Fruit fly (Drosophila melanogaster) whole organism, prepupa: ENCODE measurements around the gene CG44869.
A peak's percentile ranks its signal among the peaks of the same experiment; 100 is the strongest.

Source experiments
- CG10631 ChIP-seq: fragments of 200-800 bp; sonication (Bioruptor generic); optimal IDR thresholded peaks from 2 replicates; lab custom pipeline; 2016; ENCODE audit warnings: missing biosample characterization, missing genetic modification characterization
- CG10669 ChIP-seq: fragments of 200-800 bp; sonication (Bioruptor generic); optimal IDR thresholded peaks from 3 replicates; lab custom pipeline; 2018; ENCODE audit warnings: missing biosample characterization, mild to moderate bottlenecking, missing genetic modification characterization, moderate library complexity
- CG11762 ChIP-seq: fragments of 200-800 bp; sonication (Bioruptor generic); optimal IDR thresholded peaks from 3 replicates; lab custom pipeline; 2016; ENCODE audit warnings: missing biosample characterization, missing genetic modification characterization; ENCODE audit not compliant: insufficient read depth
- CG11902 ChIP-seq: fragments of 200-800 bp; sonication (Bioruptor generic); optimal IDR thresholded peaks from 3 replicates; lab custom pipeline; 2016; ENCODE audit warnings: missing biosample characterization, missing genetic modification characterization
- CG15336 ChIP-seq: fragments of 200-800 bp; sonication (Bioruptor generic); IDR thresholded peaks from 2 replicates; pipeline ENCODE4 v1.3.6; 2022; ENCODE audit warnings: missing biosample characterization, missing genetic modification characterization
- CG1621 ChIP-seq: fragments of 200-800 bp; sonication (Bioruptor generic); optimal IDR thresholded peaks from 3 replicates; lab custom pipeline; 2018; ENCODE audit warnings: missing biosample characterization, mild to moderate bottlenecking, missing genetic modification characterization
- CG16779 ChIP-seq: fragments of 200-800 bp; sonication (Bioruptor generic); optimal IDR thresholded peaks from 3 replicates; lab custom pipeline; 2017; ENCODE audit warnings: missing biosample characterization, mild to moderate bottlenecking, missing genetic modification characterization
- CG31627 ChIP-seq: fragments of 200-800 bp; sonication (Bioruptor generic); optimal IDR thresholded peaks from 3 replicates; lab custom pipeline; 2016; ENCODE audit warnings: missing biosample characterization, missing genetic modification characterization
- CG32006 ChIP-seq: fragments of 200-800 bp; sonication (Bioruptor generic); optimal IDR thresholded peaks from 3 replicates; lab custom pipeline; 2017; ENCODE audit warnings: missing biosample characterization, mild to moderate bottlenecking, missing genetic modification characterization
- CG34406 ChIP-seq: fragments of 200-800 bp; sonication (Bioruptor generic); optimal IDR thresholded peaks from 3 replicates; lab custom pipeline; 2016; ENCODE audit warnings: missing biosample characterization, missing genetic modification characterization
- CG6163 ChIP-seq: fragments of 200-800 bp; sonication (Bioruptor generic); IDR thresholded peaks from 3 replicates; pipeline ENCODE4 v1.3.6; 2022; ENCODE audit warnings: missing biosample characterization, missing genetic modification characterization
- CG6276 ChIP-seq: fragments of 200-800 bp; sonication (Bioruptor generic); optimal IDR thresholded peaks from 2 replicates; lab custom pipeline; 2017; ENCODE audit warnings: missing biosample characterization, mild to moderate bottlenecking, missing genetic modification characterization
- CG6792 ChIP-seq: fragments of 200-800 bp; sonication (Bioruptor generic); optimal IDR thresholded peaks from 3 replicates; lab custom pipeline; 2016; ENCODE audit warnings: missing biosample characterization, missing genetic modification characterization
- CG6808 ChIP-seq: fragments of 200-800 bp; sonication (Bioruptor generic); optimal IDR thresholded peaks from 3 replicates; lab custom pipeline; 2017; ENCODE audit warnings: missing biosample characterization, missing genetic modification characterization, mild to moderate bottlenecking, moderate library complexity, missing genetic modification reagents
- CG7368 ChIP-seq: fragments of 200-800 bp; sonication (Bioruptor generic); optimal IDR thresholded peaks from 3 replicates; lab custom pipeline; 2016; ENCODE audit warnings: missing biosample characterization, missing genetic modification characterization
- CG8119 ChIP-seq: fragments of 200-800 bp; sonication (Bioruptor generic); IDR thresholded peaks from 3 replicates; pipeline ENCODE4 v1.3.6; 2022; ENCODE audit warnings: missing biosample characterization, missing genetic modification characterization
- CG8319 ChIP-seq: fragments of 200-800 bp; sonication (Bioruptor generic); optimal IDR thresholded peaks from 3 replicates; lab custom pipeline; 2016; ENCODE audit warnings: missing biosample characterization, missing genetic modification characterization
- CG8632 ChIP-seq: fragments of 200-800 bp; sonication (Bioruptor generic); optimal IDR thresholded peaks from 3 replicates; lab custom pipeline; 2016; ENCODE audit warnings: missing biosample characterization, missing genetic modification characterization
- CG9139 ChIP-seq: fragments of 200-800 bp; sonication (Bioruptor generic); optimal IDR thresholded peaks from 3 replicates; lab custom pipeline; 2017; ENCODE audit warnings: missing biosample characterization, mild to moderate bottlenecking, missing genetic modification characterization
- Eip75B ChIP-seq: fragments of 200-800 bp; sonication (Bioruptor generic); optimal IDR thresholded peaks from 3 replicates; lab custom pipeline; 2016; ENCODE audit warnings: missing biosample characterization, missing genetic modification characterization
- Eip78C ChIP-seq: fragments of 200-800 bp; sonication (Bioruptor generic); peaks from one replicate; lab custom pipeline; 2016; ENCODE audit warnings: missing biosample characterization, missing genetic modification characterization
- Ets21C ChIP-seq: fragments of 200-800 bp; sonication (Bioruptor generic); optimal IDR thresholded peaks from 3 replicates; lab custom pipeline; 2016; ENCODE audit warnings: missing biosample characterization, missing genetic modification characterization
- Gug ChIP-seq: fragments of 200-800 bp; sonication (Bioruptor generic); IDR thresholded peaks from 2 replicates; pipeline ENCODE4 v1.3.6; 2022; ENCODE audit warnings: missing biosample characterization, missing genetic modification characterization
- Hr38 ChIP-seq: sonication (Bioruptor generic); optimal IDR thresholded peaks from 2 replicates; lab custom pipeline; 2016; ENCODE audit warnings: missing biosample characterization, missing genetic modification characterization
- Hr4 ChIP-seq: fragments of 200-800 bp; sonication (Bioruptor generic); optimal IDR thresholded peaks from 3 replicates; lab custom pipeline; 2016; ENCODE audit warnings: missing biosample characterization, missing genetic modification characterization
- Lpt ChIP-seq: fragments of 200-800 bp; sonication (Bioruptor generic); optimal IDR thresholded peaks from 3 replicates; lab custom pipeline; 2016; ENCODE audit warnings: missing biosample characterization, missing genetic modification characterization
- Met ChIP-seq: fragments of 200-800 bp; sonication (Bioruptor generic); optimal IDR thresholded peaks from 3 replicates; lab custom pipeline; 2016; ENCODE audit warnings: missing biosample characterization, missing genetic modification characterization
- OdsH ChIP-seq: fragments of 200-800 bp; sonication (Bioruptor generic); optimal IDR thresholded peaks from 3 replicates; lab custom pipeline; 2016; ENCODE audit warnings: missing biosample characterization, missing genetic modification characterization
- Sox102F ChIP-seq: fragments of 200-800 bp; sonication (Bioruptor generic); optimal IDR thresholded peaks from 2 replicates; lab custom pipeline; 2016; ENCODE audit warnings: missing biosample characterization, mild to moderate bottlenecking, missing genetic modification characterization
- Sox14 ChIP-seq: fragments of 200-800 bp; sonication (Bioruptor generic); optimal IDR thresholded peaks from 3 replicates; lab custom pipeline; 2016; ENCODE audit warnings: missing biosample characterization, missing genetic modification characterization
- acj6 ChIP-seq: fragments of 200-800 bp; sonication (Bioruptor generic); optimal IDR thresholded peaks from 3 replicates; lab custom pipeline; 2016; ENCODE audit warnings: missing biosample characterization, missing genetic modification characterization
- cyc ChIP-seq: fragments of 200-800 bp; sonication (Bioruptor generic); optimal IDR thresholded peaks from 3 replicates; lab custom pipeline; 2016; ENCODE audit warnings: missing biosample characterization, missing genetic modification characterization
- dsx ChIP-seq: fragments of 200-800 bp; optimal IDR thresholded peaks from 3 replicates; lab custom pipeline; 2019; ENCODE audit warnings: missing biosample characterization, mild to moderate bottlenecking, missing genetic modification characterization, moderate library complexity; ENCODE audit not compliant: poor library complexity, severe bottlenecking
- eg ChIP-seq: fragments of 200-800 bp; sonication (Bioruptor generic); IDR thresholded peaks from 3 replicates; pipeline ENCODE4 v1.3.6; 2022; ENCODE audit warnings: missing biosample characterization, missing genetic modification characterization
- esn ChIP-seq: fragments of 200-800 bp; sonication (Bioruptor generic); optimal IDR thresholded peaks from 2 replicates; lab custom pipeline; 2016; ENCODE audit warnings: missing biosample characterization, mild to moderate bottlenecking, missing genetic modification characterization, moderate library complexity
- fd59A ChIP-seq: fragments of 200-800 bp; sonication (Bioruptor generic); optimal IDR thresholded peaks from 2 replicates; lab custom pipeline; 2017; ENCODE audit warnings: missing biosample characterization, mild to moderate bottlenecking, missing genetic modification characterization, missing genetic modification reagents
- fkh ChIP-seq: fragments of 200-800 bp; sonication (Bioruptor generic); optimal IDR thresholded peaks from 3 replicates; lab custom pipeline; 2017; ENCODE audit warnings: missing biosample characterization, mild to moderate bottlenecking, missing genetic modification characterization, moderate library complexity
- lz ChIP-seq: fragments of 200-800 bp; sonication (Bioruptor generic); optimal IDR thresholded peaks from 3 replicates; lab custom pipeline; 2016; ENCODE audit warnings: missing biosample characterization, missing genetic modification characterization
- net ChIP-seq: fragments of 200-800 bp; sonication (Bioruptor generic); optimal IDR thresholded peaks from 3 replicates; lab custom pipeline; 2016; ENCODE audit warnings: missing biosample characterization, missing genetic modification characterization
- pdm3 ChIP-seq: fragments of 200-800 bp; sonication (Bioruptor generic); optimal IDR thresholded peaks from 3 replicates; lab custom pipeline; 2016; ENCODE audit warnings: missing biosample characterization, missing genetic modification characterization
- salr ChIP-seq, 2 experiments: fragments of 200-800 bp; sonication (Bioruptor generic); optimal IDR thresholded peaks; 3 replicates each; lab custom pipeline; 2016 to 2018; ENCODE audit warnings: missing biosample characterization in 2 of 2, missing genetic modification characterization in 2 of 2, mild to moderate bottlenecking in 1 of 2
- spab ChIP-seq: fragments of 200-800 bp; sonication (Bioruptor generic); optimal IDR thresholded peaks from 2 replicates; lab custom pipeline; 2017; ENCODE audit warnings: missing biosample characterization, mild to moderate bottlenecking, missing genetic modification characterization, missing genetic modification reagents
- svp ChIP-seq: fragments of 200-800 bp; sonication (Bioruptor generic); peaks from one replicate; lab custom pipeline; 2016; ENCODE audit warnings: missing biosample characterization, missing genetic modification characterization
- topi ChIP-seq: fragments of 200-800 bp; sonication (Bioruptor generic); optimal IDR thresholded peaks from 3 replicates; lab custom pipeline; 2016; ENCODE audit warnings: missing biosample characterization, missing genetic modification characterization
- vri ChIP-seq: fragments of 200-800 bp; sonication (Bioruptor generic); optimal IDR thresholded peaks from 3 replicates; lab custom pipeline; 2016; ENCODE audit warnings: missing biosample characterization, mild to moderate bottlenecking, missing genetic modification characterization

CG44869 gene

dm6 chr2L:15414068-15414467 lies 4.1 kb downstream of the CG44869 start (continued):
- TF ChIP-seq fd59A (GFP tag; lab: Kevin White, UChicago): peak; percentile 61
- peak; percentile 73 for TF ChIP-seq Eip75B
- TF ChIP-seq CG6792 (GFP tag; lab: Kevin White, UChicago): peak; percentile 69
- peak; percentile 77 for TF ChIP-seq CG34406 (GFP tag; lab: Kevin White, UChicago)
- peak; percentile 64 for TF ChIP-seq pdm3 (GFP tag; lab: Kevin White, UChicago)
- TF ChIP-seq Hr38 (GFP tag; lab: Kevin White, UChicago): no peak
- TF ChIP-seq salr (GFP tag; optimal IDR thresholded peaks at IDR 0.05; lab: Kevin White, UChicago): peak in 1 of 2 experiments; percentile 39
- TF ChIP-seq Ets21C: peak; percentile 48
- peak; percentile 90 for TF ChIP-seq Eip78C (GFP tag; lab: Kevin White, UChicago)
- peak; percentile 53 for TF ChIP-seq CG9139 (GFP tag; lab: Kevin White, UChicago)
- TF ChIP-seq Gug (GFP tag; lab: Robert Waterston, UW): no peak
- peak; percentile 62 for TF ChIP-seq spab (GFP tag; lab: Kevin White, UChicago)
- peak; percentile 88 for TF ChIP-seq Sox102F (GFP tag; lab: Kevin White, UChicago)
- TF ChIP-seq CG10631 (GFP tag; lab: Kevin White, UChicago): peak; percentile 75
- TF ChIP-seq cyc (GFP tag; lab: Kevin White, UChicago): peak; percentile 79
- TF ChIP-seq lz: peak; percentile 78
- peak; percentile 75 for TF ChIP-seq CG6808 (GFP tag; lab: Kevin White, UChicago)

dm6 chr2L:15411858-15412257 lies 6.3 kb downstream of the CG44869 start:
- TF ChIP-seq CG10631 (GFP tag; lab: Kevin White, UChicago) (peak; percentile 3), Hr4 (GFP tag; lab: Kevin White, UChicago) (no peak), CG11902 (no peak), fd59A (GFP tag; lab: Kevin White, UChicago) (no peak), CG32006 (GFP tag; lab: Kevin White, UChicago) (peak; percentile 34), eg (0 out of 3 replicates have a peak, but pooled peaks have one; percentile 36), esn (no peak), CG1621 (tag; lab: Kevin White, UChicago) (no peak), cyc (GFP tag; lab: Kevin White, UChicago) (no peak), spab (GFP tag; lab: Kevin White, UChicago) (no peak), dsx (GFP tag; lab: Kevin White, UChicago) (no peak), CG8119 (GFP tag; lab: Robert Waterston, UW) (peak; percentile 34; the same call in 1 of the 3 replicates), salr (GFP tag; optimal IDR thresholded peaks at IDR 0.05; lab: Kevin White, UChicago) (no peak), CG15336 (0 out of 2 replicates have a peak, but pooled peaks have one; percentile 36), Ets21C (no peak)

dm6 chr2L:15410250-15410649 lies 7.9 kb downstream of the CG44869 start:
- no peak for TF ChIP-seq CG31627 (GFP tag; lab: Kevin White, UChicago)
- no peak for TF ChIP-seq fkh
- no peak for TF ChIP-seq Eip75B
- TF ChIP-seq CG16779: no peak
- no peak for TF ChIP-seq CG11762 (GFP tag; lab: Kevin White, UChicago)
- TF ChIP-seq pdm3 (GFP tag; lab: Kevin White, UChicago): no peak
- no peak for TF ChIP-seq dsx (GFP tag; lab: Kevin White, UChicago)
- no peak for TF ChIP-seq Met
- no peak for TF ChIP-seq CG6276 (GFP tag; lab: Kevin White, UChicago)
- no peak for TF ChIP-seq CG7368 (GFP tag; lab: Kevin White, UChicago)
- TF ChIP-seq vri (GFP tag; lab: Kevin White, UChicago): no peak
- no peak for TF ChIP-seq Lpt (GFP tag; lab: Kevin White, UChicago)
- TF ChIP-seq OdsH (GFP tag; lab: Kevin White, UChicago): no peak
- no peak for TF ChIP-seq CG8632 (GFP tag; lab: Kevin White, UChicago)
- TF ChIP-seq CG8319 (GFP tag; lab: Kevin White, UChicago): no peak
- TF ChIP-seq svp (GFP tag; lab: Kevin White, UChicago): peak; percentile 63
- no peak for TF ChIP-seq CG6808 (GFP tag; lab: Kevin White, UChicago)
- TF ChIP-seq CG10669 (GFP tag; lab: Kevin White, UChicago): no peak
- TF ChIP-seq cyc (GFP tag; lab: Kevin White, UChicago): peak; percentile 6
- TF ChIP-seq salr (GFP tag; optimal IDR thresholded peaks at IDR 0.05; lab: Kevin White, UChicago): no peak
- peak; percentile 31 for TF ChIP-seq esn
- peak; percentile 4 for TF ChIP-seq topi (GFP tag; lab: Kevin White, UChicago)
- TF ChIP-seq CG15336: no peak
- TF ChIP-seq CG8119 (GFP tag; lab: Robert Waterston, UW): no peak
- no peak for TF ChIP-seq Hr38 (GFP tag; lab: Kevin White, UChicago)
- no peak for TF ChIP-seq CG1621 (tag; lab: Kevin White, UChicago)
- no peak for TF ChIP-seq acj6 (GFP tag; lab: Kevin White, UChicago)
- TF ChIP-seq CG10631 (GFP tag; lab: Kevin White, UChicago): no peak
- TF ChIP-seq CG6163 (GFP tag; lab: Robert Waterston, UW): no peak
- TF ChIP-seq net (GFP tag; lab: Kevin White, UChicago): no peak
- TF ChIP-seq Eip78C (GFP tag; lab: Kevin White, UChicago): peak; percentile 71
- TF ChIP-seq lz: peak; percentile 12
- TF ChIP-seq Sox102F (GFP tag; lab: Kevin White, UChicago): no peak
- TF ChIP-seq Sox14 (GFP tag; lab: Kevin White, UChicago): no peak
- peak; percentile 23 for TF ChIP-seq CG32006 (GFP tag; lab: Kevin White, UChicago)
- no peak for TF ChIP-seq Gug (GFP tag; lab: Robert Waterston, UW)
